Worm (Caenorhabditis elegans): ENCODE measurements around the gene grl-21.

DNA sequence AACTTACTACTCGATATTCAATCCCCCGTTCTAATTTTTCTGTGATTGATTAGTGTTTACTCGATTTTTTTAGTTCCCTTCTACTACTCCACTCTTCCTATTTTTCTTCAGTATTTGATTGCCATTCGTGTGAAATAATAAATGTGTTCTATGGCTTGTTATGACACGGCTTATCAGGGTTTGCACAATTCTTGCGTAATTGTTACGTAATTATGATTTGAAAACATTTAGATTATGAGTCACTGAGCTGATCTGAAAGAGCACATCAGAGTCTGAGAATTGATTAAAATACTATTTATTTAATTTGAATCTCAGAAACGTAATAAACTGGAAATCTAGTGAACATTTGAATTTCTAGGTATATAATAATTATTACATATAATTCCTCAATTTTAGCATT, 40.3 kb downstream of the grl-21 start:
- no peak for TF ChIP-seq hnd-1 (tag; optimal IDR thresholded peaks at IDR 0.05)
- no peak for TF ChIP-seq tbx-37 (GFP tag; conservative IDR thresholded peaks at IDR 0.05)
- TF ChIP-seq ama-1 (optimal IDR thresholded peaks at IDR 0.05) = no peak
- no peak for TF ChIP-seq F13C5.2 (tag; optimal IDR thresholded peaks at IDR 0.05)
- TF ChIP-seq sea-1 (GFP tag; conservative IDR thresholded peaks at IDR 0.05) = no peak
- TF ChIP-seq ceh-36 (tag; optimal IDR thresholded peaks at IDR 0.05) = no peak
- TF ChIP-seq tbx-11 (GFP tag; IDR thresholded peaks at IDR 0.05) = no peak
- TF ChIP-seq hmbx-1 (tag; optimal IDR thresholded peaks at IDR 0.05) = no peak
- TF ChIP-seq pes-1 (GFP tag; IDR thresholded peaks at IDR 0.05) = no peak
- no peak for TF ChIP-seq B0310.2 (tag; optimal IDR thresholded peaks at IDR 0.05)
- no peak for TF ChIP-seq tra-4 (tag; optimal IDR thresholded peaks at IDR 0.05)
- TF ChIP-seq flt-1 (GFP tag; IDR thresholded peaks at IDR 0.05) = no peak
- no peak for TF ChIP-seq aly-1 (tag; optimal IDR thresholded peaks at IDR 0.05)
